Fruit fly (Drosophila melanogaster) whole organism, embryonic: Measurements from ENCODE around the gene CG7991.

Source experiments
- Ada2b ChIP-seq: fragments of 200-800 bp; sonication (Bioruptor generic); IDR thresholded peaks from 2 replicates; pipeline ENCODE4 v1.3.6; 2022; ENCODE audit warnings: missing biosample characterization, missing genetic modification characterization
- Blimp-1 ChIP-seq: fragments of 200-800 bp; sonication (Bioruptor generic); optimal IDR thresholded peaks from 3 replicates; lab custom pipeline; 2018; ENCODE audit warnings: missing biosample characterization, missing genetic modification characterization, mild to moderate bottlenecking, moderate library complexity, missing genetic modification reagents
- CG10209 ChIP-seq: fragments of 200-800 bp; sonication (Bioruptor generic); optimal IDR thresholded peaks from 3 replicates; lab custom pipeline; 2017; ENCODE audit warnings: missing biosample characterization, mild to moderate bottlenecking, missing genetic modification characterization, missing genetic modification reagents
- CG12104 ChIP-seq: fragments of 200-800 bp; sonication (Bioruptor generic); optimal IDR thresholded peaks from 3 replicates; lab custom pipeline; 2016; ENCODE audit warnings: missing biosample characterization, missing genetic modification characterization
- CG15601 ChIP-seq: fragments of 200-800 bp; sonication (Bioruptor generic); optimal IDR thresholded peaks from 3 replicates; lab custom pipeline; 2019; ENCODE audit warnings: missing biosample characterization, mild to moderate bottlenecking, missing genetic modification characterization, moderate library complexity
- CG17359 ChIP-seq: fragments of 200-800 bp; sonication (Bioruptor generic); optimal IDR thresholded peaks from 3 replicates; lab custom pipeline; 2018; ENCODE audit warnings: missing biosample characterization, mild to moderate bottlenecking, missing genetic modification characterization, moderate library complexity
- CG17385 ChIP-seq: fragments of 200-800 bp; sonication (Bioruptor generic); optimal IDR thresholded peaks from 3 replicates; lab custom pipeline; 2018; ENCODE audit warnings: missing biosample characterization, mild to moderate bottlenecking, missing genetic modification characterization
- CG18262 ChIP-seq: fragments of 200-800 bp; optimal IDR thresholded peaks from 3 replicates; lab custom pipeline; 2019; ENCODE audit warnings: missing biosample characterization, mild to moderate bottlenecking, missing genetic modification characterization, moderate library complexity
- CG1832 ChIP-seq: fragments of 200-800 bp; sonication (Bioruptor generic); optimal IDR thresholded peaks from 2 replicates; lab custom pipeline; 2017; ENCODE audit warnings: missing biosample characterization, mild to moderate bottlenecking, missing genetic modification characterization, inconsistent platforms
- CG2116 ChIP-seq: fragments of 200-800 bp; sonication (Bioruptor generic); optimal IDR thresholded peaks from 3 replicates; lab custom pipeline; 2018; ENCODE audit warnings: missing biosample characterization, mild to moderate bottlenecking, missing genetic modification characterization
- CG2129 ChIP-seq: fragments of 200-800 bp; sonication (Bioruptor generic); IDR thresholded peaks from 2 replicates; pipeline ENCODE4 v1.3.6; 2022; ENCODE audit warnings: missing biosample characterization, missing genetic modification characterization; ENCODE audit not compliant: partially characterized antibody
- CG31388 ChIP-seq: fragments of 200-800 bp; sonication (Bioruptor generic); optimal IDR thresholded peaks from 2 replicates; lab custom pipeline; 2016; ENCODE audit warnings: missing biosample characterization, missing genetic modification characterization
- CG31441 ChIP-seq: fragments of 200-800 bp; sonication (Bioruptor generic); IDR thresholded peaks from 2 replicates; pipeline ENCODE4 v1.3.6; 2022; ENCODE audit warnings: missing biosample characterization, missing genetic modification characterization
- CG32772 ChIP-seq: fragments of 200-800 bp; sonication (Bioruptor generic); IDR thresholded peaks from 2 replicates; pipeline ENCODE4 v1.3.6; 2022; ENCODE audit warnings: missing biosample characterization, missing genetic modification characterization
- CG33557 ChIP-seq: fragments of 200-800 bp; sonication (Bioruptor generic); optimal IDR thresholded peaks from 2 replicates; lab custom pipeline; 2019; ENCODE audit warnings: missing biosample characterization, mild to moderate bottlenecking, missing genetic modification characterization, moderate library complexity
- CG4282 ChIP-seq: fragments of 200-800 bp; sonication (Bioruptor generic); optimal IDR thresholded peaks from 2 replicates; lab custom pipeline; 2016; ENCODE audit warnings: missing biosample characterization, missing genetic modification characterization
- CG4617 ChIP-seq: fragments of 200-800 bp; sonication (Bioruptor generic); optimal IDR thresholded peaks from 3 replicates; lab custom pipeline; 2016; ENCODE audit warnings: missing biosample characterization, missing genetic modification characterization, borderline replicate concordance
- CG4730 ChIP-seq: fragments of 200-800 bp; sonication (Bioruptor generic); IDR thresholded peaks from 2 replicates; pipeline ENCODE4 v1.3.6; 2022; ENCODE audit warnings: missing biosample characterization, missing genetic modification characterization
- CG4854 ChIP-seq: fragments of 200-800 bp; sonication (Bioruptor generic); optimal IDR thresholded peaks from 2 replicates; lab custom pipeline; 2016; ENCODE audit warnings: missing biosample characterization, missing genetic modification characterization, inconsistent platforms
- CG6813 ChIP-seq: fragments of 200-800 bp; sonication (Bioruptor generic); optimal IDR thresholded peaks from 2 replicates; lab custom pipeline; 2017; ENCODE audit warnings: missing biosample characterization, missing genetic modification characterization, mild to moderate bottlenecking, moderate library complexity, missing genetic modification reagents
- CG7928 ChIP-seq: fragments of 200-800 bp; sonication (Bioruptor generic); optimal IDR thresholded peaks from 2 replicates; lab custom pipeline; 2017; ENCODE audit warnings: missing biosample characterization, mild to moderate bottlenecking, missing genetic modification characterization
- CG7963 ChIP-seq: fragments of 200-800 bp; sonication (Bioruptor generic); IDR thresholded peaks from 3 replicates; pipeline ENCODE4 v1.3.6; 2022; ENCODE audit warnings: missing biosample characterization, missing genetic modification characterization; ENCODE audit not compliant: partially characterized antibody
- CTCF ChIP-seq: fragments of 200-800 bp; sonication (Bioruptor generic); optimal IDR thresholded peaks from 2 replicates; lab custom pipeline; 2017; ENCODE audit warnings: missing biosample characterization, mild to moderate bottlenecking, missing genetic modification characterization, moderate library complexity
- Dek ChIP-seq: fragments of 200-800 bp; sonication (Bioruptor generic); optimal IDR thresholded peaks from 3 replicates; lab custom pipeline; 2019; ENCODE audit warnings: missing biosample characterization, mild to moderate bottlenecking, missing genetic modification characterization, moderate library complexity
- Ets97D ChIP-seq: fragments of 200-800 bp; sonication (Bioruptor generic); optimal IDR thresholded peaks from 3 replicates; lab custom pipeline; 2016; ENCODE audit warnings: missing biosample characterization, missing genetic modification characterization
- HLH3B ChIP-seq: fragments of 200-800 bp; sonication (Bioruptor generic); IDR thresholded peaks from 2 replicates; pipeline ENCODE4 v1.3.6; 2022; ENCODE audit warnings: missing biosample characterization, missing genetic modification characterization
- Hsf ChIP-seq: fragments of 200-800 bp; sonication (Bioruptor generic); optimal IDR thresholded peaks from 3 replicates; lab custom pipeline; 2016; ENCODE audit warnings: missing biosample characterization, missing genetic modification characterization
- Lim3 ChIP-seq: fragments of 200-800 bp; sonication (Bioruptor generic); IDR thresholded peaks from 2 replicates; pipeline ENCODE4 v1.3.6; 2022; ENCODE audit warnings: missing biosample characterization, missing genetic modification characterization
- PHDP ChIP-seq: fragments of 200-800 bp; sonication (Bioruptor generic); optimal IDR thresholded peaks from 3 replicates; lab custom pipeline; 2018; ENCODE audit warnings: missing biosample characterization, mild to moderate bottlenecking, missing genetic modification characterization, moderate library complexity
- ab ChIP-seq: fragments of 200-800 bp; sonication (Bioruptor generic); optimal IDR thresholded peaks from 2 replicates; lab custom pipeline; 2016; ENCODE audit warnings: missing biosample characterization, missing genetic modification characterization
- ato ChIP-seq: fragments of 200-800 bp; sonication (Bioruptor generic); IDR thresholded peaks from 2 replicates; pipeline ENCODE4 v1.3.6; 2022; ENCODE audit warnings: missing biosample characterization, missing genetic modification characterization; ENCODE audit not compliant: partially characterized antibody
- caup ChIP-seq: fragments of 200-800 bp; sonication (Bioruptor generic); optimal IDR thresholded peaks from 3 replicates; lab custom pipeline; 2017; ENCODE audit warnings: missing biosample characterization, mild to moderate bottlenecking, missing genetic modification characterization, moderate library complexity; ENCODE audit not compliant: severe bottlenecking
- chn ChIP-seq: fragments of 200-800 bp; sonication (Bioruptor generic); optimal IDR thresholded peaks from 2 replicates; lab custom pipeline; 2016; ENCODE audit warnings: missing biosample characterization, missing genetic modification characterization
- corto ChIP-seq: fragments of 200-800 bp; sonication (Bioruptor generic); optimal IDR thresholded peaks from 2 replicates; lab custom pipeline; 2016; ENCODE audit warnings: missing biosample characterization, mild to moderate bottlenecking, missing genetic modification characterization, moderate library complexity
- cwo ChIP-seq: fragments of 200-800 bp; sonication (Bioruptor generic); optimal IDR thresholded peaks from 3 replicates; lab custom pipeline; 2017; ENCODE audit warnings: missing biosample characterization, missing genetic modification characterization, mild to moderate bottlenecking, moderate library complexity, missing genetic modification reagents
- ems ChIP-seq: fragments of 200-800 bp; sonication (Bioruptor generic); optimal IDR thresholded peaks from 3 replicates; lab custom pipeline; 2016; ENCODE audit warnings: missing biosample characterization, missing genetic modification characterization
- ewg ChIP-seq: fragments of 200-800 bp; sonication (Bioruptor generic); optimal IDR thresholded peaks from 3 replicates; lab custom pipeline; 2017; ENCODE audit warnings: mild to moderate bottlenecking, missing biosample characterization, missing genetic modification reagents, missing genetic modification characterization
- ftz-f1 ChIP-seq: fragments of 200-800 bp; sonication (Bioruptor generic); optimal IDR thresholded peaks from 2 replicates; lab custom pipeline; 2016; ENCODE audit warnings: missing biosample characterization, missing genetic modification characterization
- fu2 ChIP-seq: fragments of 200-800 bp; sonication (Bioruptor generic); optimal IDR thresholded peaks from 2 replicates; lab custom pipeline; 2016; ENCODE audit warnings: missing biosample characterization, missing genetic modification characterization
- insv ChIP-seq, 2 experiments: fragments of 200-800 bp; sonication (Bioruptor generic); optimal IDR thresholded peaks; 3 replicates each; lab custom pipeline; 2016 to 2018; ENCODE audit warnings: missing biosample characterization in 2 of 2, missing genetic modification characterization in 2 of 2
- pzg ChIP-seq: fragments of 200-800 bp; sonication (Bioruptor generic); optimal IDR thresholded peaks from 3 replicates; lab custom pipeline; 2018; ENCODE audit warnings: missing biosample characterization, mild to moderate bottlenecking, missing genetic modification characterization, moderate library complexity
- repo ChIP-seq: fragments of 200-800 bp; sonication (Bioruptor generic); optimal IDR thresholded peaks from 2 replicates; lab custom pipeline; 2016; ENCODE audit warnings: missing biosample characterization, missing genetic modification characterization
- ro ChIP-seq: fragments of 200-800 bp; sonication (Bioruptor generic); IDR thresholded peaks from 2 replicates; pipeline ENCODE4 v1.3.6; 2022; ENCODE audit warnings: missing biosample characterization, missing genetic modification characterization
- sob ChIP-seq: fragments of 200-800 bp; sonication (Bioruptor generic); IDR thresholded peaks from 2 replicates; pipeline ENCODE4 v1.3.6; 2022; ENCODE audit warnings: missing biosample characterization, missing genetic modification characterization
- sug ChIP-seq: fragments of 200-800 bp; optimal IDR thresholded peaks from 2 replicates; lab custom pipeline; 2019; ENCODE audit warnings: missing biosample characterization, mild to moderate bottlenecking, missing genetic modification characterization, moderate library complexity
- tll ChIP-seq, 2 experiments: fragments of 200-800 bp in 1 of 2; fragments of >200 bp in 1 of 2; sonication (Bioruptor generic) in 1 of 2; optimal IDR thresholded peaks; 2 replicates each; lab custom pipeline; 2017 to 2019; ENCODE audit warnings: missing biosample characterization in 2 of 2, missing genetic modification characterization in 2 of 2, mild to moderate bottlenecking in 1 of 2, moderate library complexity in 1 of 2
- wdn ChIP-seq: fragments of 200-800 bp; sonication (Bioruptor generic); IDR thresholded peaks from 2 replicates; pipeline ENCODE4 v1.3.6; 2022; ENCODE audit warnings: missing biosample characterization, missing genetic modification characterization
- zfh2 ChIP-seq: fragments of 200-800 bp; sonication (Bioruptor generic); optimal IDR thresholded peaks from 2 replicates; lab custom pipeline; 2016; ENCODE audit warnings: missing biosample characterization, missing genetic modification characterization

The CG7991 gene

DNA sequence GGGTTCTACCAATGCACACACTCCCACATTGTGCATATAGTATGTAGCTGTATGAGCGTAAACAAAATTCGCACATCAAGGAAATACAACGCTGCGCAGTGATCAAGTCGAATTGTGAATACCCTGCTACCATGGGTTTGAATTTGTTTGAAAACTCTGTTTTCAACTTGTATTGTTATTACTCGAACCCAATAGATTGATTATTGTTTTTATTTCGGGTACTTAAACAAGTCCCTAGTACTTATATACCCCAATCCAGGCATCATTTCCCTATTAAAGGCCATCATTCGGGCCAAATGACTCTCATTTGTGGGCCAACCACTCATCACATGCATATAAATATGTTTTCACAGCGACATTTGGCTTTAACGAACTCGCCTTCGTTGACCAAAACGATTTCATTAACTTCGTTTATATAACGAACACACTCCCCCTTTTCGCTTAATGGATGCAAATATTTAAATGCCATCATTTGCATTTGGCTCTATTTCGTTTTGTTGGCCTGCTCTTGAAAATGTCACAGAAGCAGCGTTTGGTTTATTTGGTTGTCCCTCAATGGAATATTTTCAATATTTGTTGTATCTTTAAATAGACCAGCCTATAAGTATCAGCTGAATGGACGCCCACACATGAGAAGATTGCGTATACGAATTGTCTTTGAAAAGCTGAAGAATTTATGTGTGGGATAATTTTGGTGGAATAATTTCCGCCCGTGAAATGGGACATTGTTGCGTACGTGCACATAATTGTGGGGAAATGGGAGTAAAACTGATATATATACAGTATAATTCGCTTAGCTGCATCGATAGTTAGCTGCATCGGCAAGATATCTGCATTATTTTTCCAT lies 65.8 kb downstream of the CG7991 start (continued):
- TF ChIP-seq PHDP (tag; lab: Kevin White, UChicago) (peak; percentile 53), CG4854 (GFP tag; lab: Kevin White, UChicago) (no peak), CG7928 (GFP tag; lab: Kevin White, UChicago) (no peak), CG10209 (GFP tag; lab: Kevin White, UChicago) (peak; percentile 62), repo (no peak), HLH3B (GFP tag; lab: Robert Waterston, UW) (peak; percentile 50; the same call in 1 of the 2 replicates), Ets97D (peak; percentile 19), corto (GFP tag; lab: Kevin White, UChicago) (no peak), CG2129 (GFP tag; lab: Robert Waterston, UW) (no peak), CG6813 (no peak), CG33557 (GFP tag; lab: Kevin White, UChicago) (no peak), CG17385 (GFP tag; lab: Kevin White, UChicago) (peak; percentile 58), ewg (peak; percentile 42), chn (GFP tag; lab: Kevin White, UChicago) (peak; percentile 55), CG4282 (no peak), CG7963 (no peak), sob (GFP tag; lab: Robert Waterston, UW) (peak; percentile 77), CG4730 (GFP tag; lab: Robert Waterston, UW) (peak; percentile 75), ems (GFP tag; lab: Kevin White, UChicago) (peak; percentile 63), CG31388 (GFP tag; lab: Kevin White, UChicago) (no peak), pzg (GFP tag; lab: Kevin White, UChicago) (no peak), Ada2b (GFP tag; lab: Robert Waterston, UW) (no peak), CG12104 (GFP tag; lab: Kevin White, UChicago) (no peak), wdn (GFP tag; lab: Robert Waterston, UW) (peak; percentile 66), CG15601 (no peak), zfh2 (GFP tag; lab: Kevin White, UChicago) (peak; percentile 64), CG4617 (GFP tag; lab: Kevin White, UChicago) (no peak), CTCF (GFP tag; lab: Kevin White, UChicago) (no peak), ab (peak; percentile 26), caup (GFP tag; lab: Kevin White, UChicago) (peak; percentile 14), Hsf (GFP tag; lab: Kevin White, UChicago) (peak; percentile 72), Lim3 (GFP tag; lab: Robert Waterston, UW) (peak; percentile 53; the same call in 1 of the 2 replicates), insv (GFP tag; optimal IDR thresholded peaks at IDR 0.05; lab: Kevin White, UChicago) (no peak), sug (tag; lab: Kevin White, UChicago) (peak; percentile 22), cwo (GFP tag; lab: Kevin White, UChicago) (no peak), Blimp-1 (GFP tag; lab: Kevin White, UChicago) (no peak), ato (GFP tag; lab: Robert Waterston, UW) (no peak), CG2116 (GFP tag; lab: Kevin White, UChicago) (no peak), CG18262 (peak; percentile 42), CG17359 (tag; lab: Kevin White, UChicago) (peak; percentile 44), Dek (tag; lab: Kevin White, UChicago) (peak; percentile 63), tll (GFP tag; optimal IDR thresholded peaks at IDR 0.05; lab: Kevin White, UChicago) (no peak), fu2 (GFP tag; lab: Kevin White, UChicago) (peak; percentile 38), CG1832 (GFP tag; lab: Kevin White, UChicago) (no peak), ro (GFP tag; lab: Robert Waterston, UW) (0 out of 2 replicates have a peak, but pooled peaks have one; percentile 13), CG31441 (GFP tag; lab: Robert Waterston, UW) (peak; percentile 59), CG32772 (GFP tag; lab: Robert Waterston, UW) (peak; percentile 65; the same call in 1 of the 2 replicates), ftz-f1 (GFP tag; lab: Kevin White, UChicago) (no peak)
